Fruit fly (Drosophila melanogaster) whole organism, embryonic: ENCODE results near the gene ghi.

ENCODE experiments used
- Atf3 ChIP-seq: fragments of 200-800 bp; sonication (Bioruptor generic); optimal IDR thresholded peaks from 3 replicates; lab custom pipeline; 2016; ENCODE audit warnings: missing biosample characterization, missing genetic modification characterization
- CG10267 ChIP-seq: fragments of 200-800 bp; sonication (Bioruptor generic); optimal IDR thresholded peaks from 2 replicates; lab custom pipeline; 2018; ENCODE audit warnings: missing biosample characterization, mild to moderate bottlenecking, missing genetic modification characterization, moderate library complexity
- CG1602 ChIP-seq: fragments of 200-800 bp; sonication (Bioruptor generic); optimal IDR thresholded peaks from 3 replicates; lab custom pipeline; 2016; ENCODE audit warnings: missing biosample characterization, missing genetic modification characterization
- CG17361 ChIP-seq: fragments of 200-800 bp; sonication (Bioruptor generic); IDR thresholded peaks from 3 replicates; pipeline ENCODE4 v1.3.6; 2022; ENCODE audit warnings: missing biosample characterization, missing genetic modification characterization
- CG17385 ChIP-seq: fragments of 200-800 bp; sonication (Bioruptor generic); optimal IDR thresholded peaks from 3 replicates; lab custom pipeline; 2018; ENCODE audit warnings: missing biosample characterization, mild to moderate bottlenecking, missing genetic modification characterization
- CG18599 ChIP-seq: fragments of 200-800 bp; sonication (Bioruptor generic); optimal IDR thresholded peaks from 3 replicates; lab custom pipeline; 2017; ENCODE audit warnings: missing biosample characterization, missing genetic modification characterization, mild to moderate bottlenecking, moderate library complexity, missing genetic modification reagents
- CG2712 ChIP-seq: fragments of 200-800 bp; optimal IDR thresholded peaks from 3 replicates; lab custom pipeline; 2019; ENCODE audit warnings: missing biosample characterization, mild to moderate bottlenecking, missing genetic modification characterization, moderate library complexity
- CG32772 ChIP-seq: fragments of 200-800 bp; sonication (Bioruptor generic); IDR thresholded peaks from 2 replicates; pipeline ENCODE4 v1.3.6; 2022; ENCODE audit warnings: missing biosample characterization, missing genetic modification characterization
- CG3838 ChIP-seq: fragments of 200-800 bp; sonication (Bioruptor generic); optimal IDR thresholded peaks from 3 replicates; lab custom pipeline; 2016; ENCODE audit warnings: missing biosample characterization, missing genetic modification characterization
- CG4424 ChIP-seq: fragments of 200-800 bp; sonication (Bioruptor generic); optimal IDR thresholded peaks from 3 replicates; lab custom pipeline; 2016; ENCODE audit warnings: missing biosample characterization, missing genetic modification characterization
- CG5953 ChIP-seq: fragments of 200-800 bp; sonication (Bioruptor generic); IDR thresholded peaks from 2 replicates; pipeline ENCODE4 v1.3.6; 2022; ENCODE audit warnings: missing biosample characterization, missing genetic modification characterization
- CG7271 ChIP-seq: fragments of 200-800 bp; sonication (Bioruptor generic); optimal IDR thresholded peaks from 2 replicates; lab custom pipeline; 2018; ENCODE audit warnings: missing biosample characterization, mild to moderate bottlenecking, missing genetic modification characterization, moderate library complexity
- CG7372 ChIP-seq: fragments of 200-800 bp; sonication (Bioruptor generic); IDR thresholded peaks from 2 replicates; pipeline ENCODE4 v1.3.6; 2022; ENCODE audit warnings: missing biosample characterization, missing genetic modification characterization
- CG7556 ChIP-seq: fragments of 200-800 bp; sonication (Bioruptor generic); optimal IDR thresholded peaks from 2 replicates; lab custom pipeline; 2017; ENCODE audit warnings: missing biosample characterization, mild to moderate bottlenecking, missing genetic modification characterization
- CG7839 ChIP-seq: fragments of 200-800 bp; sonication (Bioruptor generic); optimal IDR thresholded peaks from 3 replicates; lab custom pipeline; 2018; ENCODE audit warnings: missing biosample characterization, mild to moderate bottlenecking, missing genetic modification characterization, moderate library complexity
- CG7928 ChIP-seq: fragments of 200-800 bp; sonication (Bioruptor generic); optimal IDR thresholded peaks from 2 replicates; lab custom pipeline; 2017; ENCODE audit warnings: missing biosample characterization, mild to moderate bottlenecking, missing genetic modification characterization
- CG8290 ChIP-seq, 3 experiments: fragments of 200-800 bp; sonication (Bioruptor generic); optimal IDR thresholded peaks; 2 replicates each; lab custom pipeline; 2016 to 2019; ENCODE audit warnings: missing biosample characterization in 3 of 3, missing genetic modification characterization in 3 of 3, mild to moderate bottlenecking in 2 of 3, moderate library complexity in 1 of 3
- CG8478 ChIP-seq: fragments of >200 bp; optimal IDR thresholded peaks from 2 replicates; lab custom pipeline; 2018
- CG9609 ChIP-seq: fragments of 200-800 bp; sonication (Bioruptor generic); optimal IDR thresholded peaks from 3 replicates; lab custom pipeline; 2016; ENCODE audit warnings: missing biosample characterization, missing genetic modification characterization
- CG9932 ChIP-seq: fragments of 200-800 bp; sonication (Bioruptor generic); IDR thresholded peaks from 2 replicates; pipeline ENCODE4 v1.3.6; 2022; ENCODE audit warnings: missing biosample characterization, missing genetic modification characterization
- Eip74EF ChIP-seq, 2 experiments: fragments of 200-800 bp in 1 of 2; fragments of >200 bp in 1 of 2; sonication (Bioruptor generic) in 1 of 2; optimal IDR thresholded peaks; 2 replicates each; lab custom pipeline; 2017 to 2019; ENCODE audit warnings: missing biosample characterization in 2 of 2, missing genetic modification characterization in 2 of 2, mild to moderate bottlenecking in 1 of 2, moderate library complexity in 1 of 2
- Ets97D ChIP-seq: fragments of 200-800 bp; sonication (Bioruptor generic); optimal IDR thresholded peaks from 3 replicates; lab custom pipeline; 2016; ENCODE audit warnings: missing biosample characterization, missing genetic modification characterization
- Gug ChIP-seq: fragments of 200-800 bp; sonication (Bioruptor generic); IDR thresholded peaks from 4 replicates; pipeline ENCODE4 v1.3.6; 2022; ENCODE audit warnings: missing biosample characterization, missing genetic modification characterization
- Hr39 ChIP-seq: fragments of >200 bp; optimal IDR thresholded peaks from 2 replicates; lab custom pipeline; 2017
- Hr51 ChIP-seq, 2 experiments: fragments of 200-800 bp; sonication (Bioruptor generic); optimal IDR thresholded peaks; 2 replicates in 1 of 2; 3 replicates in 1 of 2; lab custom pipeline; 2016 to 2018; ENCODE audit warnings: missing biosample characterization in 2 of 2, missing genetic modification characterization in 2 of 2, mild to moderate bottlenecking in 1 of 2, moderate library complexity in 1 of 2
- Mrtf ChIP-seq: fragments of 200-800 bp; sonication (Bioruptor generic); IDR thresholded peaks from 3 replicates; pipeline ENCODE4 v1.3.6; 2022; ENCODE audit warnings: missing biosample characterization, missing genetic modification characterization
- Myb ChIP-seq: fragments of 200-800 bp; sonication (Bioruptor generic); optimal IDR thresholded peaks from 2 replicates; lab custom pipeline; 2016; ENCODE audit warnings: missing biosample characterization, missing genetic modification characterization
- Oli ChIP-seq: fragments of 200-800 bp; sonication (Bioruptor generic); optimal IDR thresholded peaks from 2 replicates; lab custom pipeline; 2018; ENCODE audit warnings: missing biosample characterization, mild to moderate bottlenecking, missing genetic modification characterization, moderate library complexity
- Pdp1 ChIP-seq, 2 experiments: fragments of 200-800 bp; sonication (Bioruptor generic); optimal IDR thresholded peaks; 3 replicates each; lab custom pipeline; 2016; ENCODE audit warnings: missing biosample characterization in 2 of 2, missing genetic modification characterization in 2 of 2, mild to moderate bottlenecking in 1 of 2, moderate library complexity in 1 of 2
- Sry-β ChIP-seq: fragments of 200-800 bp; sonication (Bioruptor generic); optimal IDR thresholded peaks from 2 replicates; lab custom pipeline; 2018; ENCODE audit warnings: missing biosample characterization, mild to moderate bottlenecking, missing genetic modification characterization, moderate library complexity
- Usf ChIP-seq: fragments of 200-800 bp; sonication (Bioruptor generic); optimal IDR thresholded peaks from 2 replicates; lab custom pipeline; 2017; ENCODE audit warnings: missing genotype, missing biosample characterization, missing genetic modification characterization
- bab2 ChIP-seq: fragments of 200-800 bp; sonication (Bioruptor generic); optimal IDR thresholded peaks from 2 replicates; lab custom pipeline; 2016; ENCODE audit warnings: missing biosample characterization, missing genetic modification characterization
- dpn ChIP-seq, 2 experiments: fragments of 200-800 bp; sonication (Bioruptor generic); optimal IDR thresholded peaks; 3 replicates each; lab custom pipeline; 2016; ENCODE audit warnings: missing biosample characterization in 2 of 2, missing genetic modification characterization in 2 of 2
- fd64A ChIP-seq: fragments of 200-800 bp; sonication (Bioruptor generic); optimal IDR thresholded peaks from 3 replicates; lab custom pipeline; 2018; ENCODE audit warnings: missing biosample characterization, mild to moderate bottlenecking, missing genetic modification characterization
- gcm2 ChIP-seq: fragments of 200-800 bp; sonication (Bioruptor generic); optimal IDR thresholded peaks from 2 replicates; lab custom pipeline; 2016; ENCODE audit warnings: missing biosample characterization, missing genetic modification characterization
- gt ChIP-seq: fragments of 200-800 bp; sonication (Bioruptor generic); IDR thresholded peaks from 2 replicates; pipeline ENCODE4 v1.3.6; 2022; ENCODE audit warnings: missing biosample characterization, missing genetic modification characterization
- h ChIP-seq: fragments of >200 bp; optimal IDR thresholded peaks from 2 replicates; lab custom pipeline; 2017
- hb ChIP-seq: fragments of 200-800 bp; sonication (Bioruptor generic); IDR thresholded peaks from 3 replicates; pipeline ENCODE4 v1.3.6; 2022; ENCODE audit warnings: missing biosample characterization, missing genetic modification characterization; ENCODE audit not compliant: partially characterized antibody
- hkb ChIP-seq, 2 experiments: fragments of 200-800 bp in 1 of 2; fragments of >200 bp in 1 of 2; sonication (Bioruptor generic) in 1 of 2; IDR thresholded peaks in 1 of 2; optimal IDR thresholded peaks in 1 of 2; 2 replicates each; pipeline versions ENCODE4 v1.3.6 to Lab custom; 2017 to 2022; ENCODE audit warnings: missing biosample characterization in 1 of 2, missing genetic modification characterization in 1 of 2
- kah ChIP-seq: fragments of 200-800 bp; sonication (Bioruptor generic); optimal IDR thresholded peaks from 2 replicates; lab custom pipeline; 2018; ENCODE audit warnings: missing biosample characterization, mild to moderate bottlenecking, missing genetic modification characterization
- kay ChIP-seq: fragments of 200-800 bp; sonication (Bioruptor generic); optimal IDR thresholded peaks from 2 replicates; lab custom pipeline; 2016; ENCODE audit warnings: missing biosample characterization, missing genetic modification characterization
- odd ChIP-seq: fragments of 200-800 bp; sonication (Bioruptor generic); optimal IDR thresholded peaks from 2 replicates; lab custom pipeline; 2017; ENCODE audit warnings: missing biosample characterization, mild to moderate bottlenecking, missing genetic modification characterization
- otp ChIP-seq: fragments of 200-800 bp; sonication (Bioruptor generic); IDR thresholded peaks from 3 replicates; pipeline ENCODE4, ENCODE4 v1.3.6; 2022; ENCODE audit warnings: missing biosample characterization, missing genetic modification characterization
- p53 ChIP-seq: fragments of 200-800 bp; sonication (Bioruptor generic); optimal IDR thresholded peaks from 2 replicates; lab custom pipeline; 2016; ENCODE audit warnings: missing biosample characterization, missing genetic modification characterization
- pnt ChIP-seq: fragments of 200-800 bp; sonication (Bioruptor generic); optimal IDR thresholded peaks from 3 replicates; lab custom pipeline; 2016; ENCODE audit warnings: missing biosample characterization, missing genetic modification characterization
- pros ChIP-seq: fragments of 200-800 bp; sonication (Bioruptor generic); optimal IDR thresholded peaks from 3 replicates; lab custom pipeline; 2019; ENCODE audit warnings: missing biosample characterization, mild to moderate bottlenecking, missing genetic modification characterization, moderate library complexity
- sqz ChIP-seq: fragments of 200-800 bp; sonication (Bioruptor generic); optimal IDR thresholded peaks from 3 replicates; lab custom pipeline; 2018; ENCODE audit warnings: missing biosample characterization, mild to moderate bottlenecking, missing genetic modification characterization
- ssp ChIP-seq: fragments of 200-800 bp; sonication (Bioruptor generic); IDR thresholded peaks from 2 replicates; pipeline ENCODE4 v1.3.6; 2022; ENCODE audit warnings: missing biosample characterization, missing genetic modification characterization
- sug ChIP-seq: fragments of 200-800 bp; optimal IDR thresholded peaks from 2 replicates; lab custom pipeline; 2019; ENCODE audit warnings: missing biosample characterization, mild to moderate bottlenecking, missing genetic modification characterization, moderate library complexity
- zfh2 ChIP-seq: fragments of 200-800 bp; sonication (Bioruptor generic); optimal IDR thresholded peaks from 2 replicates; lab custom pipeline; 2016; ENCODE audit warnings: missing biosample characterization, missing genetic modification characterization

ghi gene

dm6 chr3L:9446731-9447238, 4.9 kb upstream of the ghi start, which contains the start of gene CG3529 (continued):
- TF ChIP-seq Mrtf (GFP tag; lab: Robert Waterston, UW) (no peak), CG8478 (no peak), p53 (GFP tag; lab: Kevin White, UChicago) (no peak), CG7372 (GFP tag; lab: Robert Waterston, UW) (no peak), CG10267 (peak; percentile 43), CG9932 (GFP tag; lab: Robert Waterston, UW) (peak; percentile 42; the same call in 1 of the 2 replicates), hb (GFP tag; lab: Robert Waterston, UW) (no peak), bab2 (GFP tag; lab: Kevin White, UChicago) (no peak), CG4424 (GFP tag; lab: Kevin White, UChicago) (peak; percentile 16), Usf (no peak), fd64A (GFP tag; lab: Kevin White, UChicago) (peak; percentile 27), Hr39 (lab: Kevin White, UChicago) (no peak), CG17385 (GFP tag; lab: Kevin White, UChicago) (peak; percentile 49), kah (peak; percentile 44), Eip74EF (GFP tag; optimal IDR thresholded peaks at IDR 0.05; lab: Kevin White, UChicago) (peak in 1 of 2 experiments; percentile 71), gt (GFP tag; lab: Robert Waterston, UW) (no peak), sqz (GFP tag; lab: Kevin White, UChicago) (peak; percentile 82), Pdp1 (GFP tag; optimal IDR thresholded peaks at IDR 0.05; lab: Kevin White, UChicago) (peak in 1 of 2 experiments; percentile 16), sug (tag; lab: Kevin White, UChicago) (peak; percentile 34), CG7839 (peak; percentile 8), CG32772 (GFP tag; lab: Robert Waterston, UW) (0 out of 2 replicates have a peak, but pooled peaks have one; percentile 37), CG3838 (GFP tag; lab: Kevin White, UChicago) (no peak), CG17361 (GFP tag; lab: Robert Waterston, UW) (0 out of 3 replicates have a peak, but pooled peaks have one; percentile 19), dpn (GFP tag; optimal IDR thresholded peaks at IDR 0.05; lab: Kevin White, UChicago) (peak in 1 of 2 experiments; percentile 27), CG5953 (GFP tag; lab: Robert Waterston, UW) (no peak), hkb (optimal IDR thresholded peaks at IDR 0.05; lab: Kevin White, UChicago) (no peak), hkb (GFP tag; IDR thresholded peaks at IDR 0.05; lab: Robert Waterston, UW) (0 out of 2 replicates have a peak, but pooled peaks have one; percentile 23), CG7928 (GFP tag; lab: Kevin White, UChicago) (peak; percentile 89), h (no peak), CG1602 (GFP tag; lab: Kevin White, UChicago) (peak; percentile 5), odd (GFP tag; lab: Kevin White, UChicago) (peak; percentile 18), ssp (no peak), pnt (GFP tag; lab: Kevin White, UChicago) (no peak), Gug (GFP tag; lab: Robert Waterston, UW) (no peak), Sry-β (GFP tag; lab: Kevin White, UChicago) (no peak), Hr51 (GFP tag; optimal IDR thresholded peaks at IDR 0.05; lab: Kevin White, UChicago) (peak in 1 of 2 experiments; percentile 17), gcm2 (GFP tag; lab: Kevin White, UChicago) (no peak), Atf3 (GFP tag; lab: Kevin White, UChicago) (peak; percentile 23), kay (GFP tag; lab: Kevin White, UChicago) (no peak), Oli (no peak), CG7271 (tag; lab: Kevin White, UChicago) (no peak), Myb (GFP tag; lab: Kevin White, UChicago) (peak; percentile 47), otp (no peak), CG2712 (tag; lab: Kevin White, UChicago) (peak; percentile 57), Ets97D (peak; percentile 67), CG7556 (GFP tag; lab: Kevin White, UChicago) (no peak), pros (GFP tag; lab: Kevin White, UChicago) (no peak), CG9609 (GFP tag; lab: Kevin White, UChicago) (no peak), CG8290 (GFP tag; optimal IDR thresholded peaks at IDR 0.05; lab: Kevin White, UChicago) (peak; percentile 13), CG8290 (tag; optimal IDR thresholded peaks at IDR 0.05; lab: Kevin White, UChicago) (peak; percentile 39 to 42), CG18599 (GFP tag; lab: Kevin White, UChicago) (no peak), zfh2 (GFP tag; lab: Kevin White, UChicago) (no peak)
